Worm (Caenorhabditis elegans): ENCODE measurements around the gene col-105.
A peak's percentile ranks its signal among the peaks of the same experiment; 100 is the strongest.

The col-105 gene

DNA sequence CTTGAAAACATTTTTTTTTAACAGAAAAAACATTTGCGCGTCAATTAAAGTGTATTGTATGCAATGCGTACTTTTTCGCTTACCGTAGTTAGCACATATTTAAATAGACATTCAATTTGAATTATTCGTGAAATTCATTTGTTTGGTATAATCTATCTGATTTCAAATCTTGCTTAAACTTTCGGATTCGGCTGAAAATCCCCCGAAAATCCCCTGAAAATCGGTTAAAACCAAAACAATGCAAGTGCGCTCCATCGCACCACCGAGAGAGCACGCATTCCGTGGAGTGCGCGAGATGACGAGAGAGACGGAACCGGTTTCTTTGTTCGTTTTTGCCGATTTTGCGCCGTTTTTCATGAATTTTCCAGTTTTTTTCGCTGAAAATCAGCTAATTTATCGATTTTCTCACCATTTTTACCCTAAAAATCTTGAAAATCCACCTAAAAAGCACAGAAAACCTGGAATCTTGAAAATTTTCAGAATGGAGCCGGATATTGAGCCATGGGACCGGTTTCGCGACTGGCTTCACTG is 30.3 kb downstream of the col-105 start, which contains the start of gene F53H1.3:
Gene F53H1.3, plus strand, starts transcription at position 481 of the 531 bp plus-strand sequence.
- no peak for TF ChIP-seq vab-7 (GFP tag; IDR thresholded peaks at IDR 0.05)
- TF ChIP-seq ceh-20 (GFP tag; IDR thresholded peaks at IDR 0.05) = no peak
- TF ChIP-seq daf-12 (tag; optimal IDR thresholded peaks at IDR 0.05) = no peak
- TF ChIP-seq nhr-28 (tag; optimal IDR thresholded peaks at IDR 0.05) = no peak
- TF ChIP-seq nhr-11 (tag; optimal IDR thresholded peaks at IDR 0.05) = no peak
- no peak for TF ChIP-seq zip-2 (tag; optimal IDR thresholded peaks at IDR 0.05)
- peak; percentile 96 for TF ChIP-seq lin-38 (GFP tag; IDR thresholded peaks at IDR 0.05)
- TF ChIP-seq lsy-2 (tag; optimal IDR thresholded peaks at IDR 0.05) = peak in 1 of 2 experiments; percentile 76
- no peak for TF ChIP-seq egl-27 (tag; optimal IDR thresholded peaks at IDR 0.05)
- no peak for TF ChIP-seq daf-8 (GFP tag; IDR thresholded peaks at IDR 0.05)
- TF ChIP-seq Y48G9A.11 (GFP tag; IDR thresholded peaks at IDR 0.05) = 0 out of 2 replicates have a peak, but pooled peaks have one; percentile 46
- TF ChIP-seq daf-16 (GFP tag; optimal IDR thresholded peaks at IDR 0.05) = no peak
- TF ChIP-seq daf-16 (tag; optimal IDR thresholded peaks at IDR 0.05) = no peak
- TF ChIP-seq hlh-30 (tag; optimal IDR thresholded peaks at IDR 0.05; ENCODE audit: insufficient read depth) = peak; percentile 16
- TF ChIP-seq fos-1 (tag; optimal IDR thresholded peaks at IDR 0.05) = no peak
- no peak for TF ChIP-seq aly-2 (tag; optimal IDR thresholded peaks at IDR 0.05)
- no peak for TF ChIP-seq daf-19 (GFP tag; conservative IDR thresholded peaks at IDR 0.05)
- TF ChIP-seq dmd-9 (GFP tag; IDR thresholded peaks at IDR 0.05) = no peak
- no peak for TF ChIP-seq lir-3 (tag; optimal IDR thresholded peaks at IDR 0.05)
- no peak for TF ChIP-seq lin-39 (tag; optimal IDR thresholded peaks at IDR 0.05)
- TF ChIP-seq dpl-1 (GFP tag; optimal IDR thresholded peaks at IDR 0.05) = peak; percentile 40
- no peak for TF ChIP-seq unc-130 (GFP tag; optimal IDR thresholded peaks at IDR 0.05)
- TF ChIP-seq hlh-11 (tag; optimal IDR thresholded peaks at IDR 0.05) = no peak
- TF ChIP-seq zag-1 (tag; optimal IDR thresholded peaks at IDR 0.05) = no peak
- no peak for TF ChIP-seq Y75B8A.6 (GFP tag; IDR thresholded peaks at IDR 0.05)
- no peak for TF ChIP-seq sdz-12 (GFP tag; optimal IDR thresholded peaks at IDR 0.05)
- no peak for TF ChIP-seq F49E8.2 (tag; optimal IDR thresholded peaks at IDR 0.05; ENCODE audit: borderline replicate concordance)
- TF ChIP-seq lin-29 (GFP tag; IDR thresholded peaks at IDR 0.05) = no peak
- no peak for TF ChIP-seq mdt-29 (GFP tag; IDR thresholded peaks at IDR 0.05)
- TF ChIP-seq ztf-7 (tag; optimal IDR thresholded peaks at IDR 0.05) = no peak
- no peak for TF ChIP-seq jun-1 (tag; optimal IDR thresholded peaks at IDR 0.05)
- no peak for TF ChIP-seq D1046.2 (GFP tag; IDR thresholded peaks at IDR 0.05)
- TF ChIP-seq R02D3.7 (tag; optimal IDR thresholded peaks at IDR 0.05) = no peak
- TF ChIP-seq madf-5 (GFP tag; IDR thresholded peaks at IDR 0.05) = no peak

DNA sequence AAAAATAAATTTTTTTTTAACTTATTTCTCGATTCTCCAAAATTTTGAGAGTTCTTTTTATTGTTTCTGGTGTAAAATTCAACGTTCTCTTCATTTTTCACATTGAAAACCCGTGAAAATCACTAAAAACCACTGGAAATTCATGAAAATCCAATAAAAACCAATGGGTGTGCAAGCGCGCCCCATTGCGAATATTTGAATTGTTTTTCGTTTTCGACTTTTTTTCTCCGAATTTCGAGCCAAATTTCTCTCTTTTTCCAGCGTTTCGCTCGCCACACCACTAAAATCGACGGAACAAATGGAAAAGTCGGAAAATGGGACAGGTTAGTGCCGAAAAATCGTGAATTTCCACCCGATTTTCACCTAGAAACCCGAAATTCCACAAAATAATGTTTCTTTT is 48.7 kb downstream of the col-105 start:
- TF ChIP-seq nhr-77 (tag; optimal IDR thresholded peaks at IDR 0.05) (no peak), lin-38 (GFP tag; IDR thresholded peaks at IDR 0.05) (peak; percentile 88), pha-4 (GFP tag; IDR thresholded peaks at IDR 0.05) (no peak), pha-4 (tag; optimal IDR thresholded peaks at IDR 0.05) (no peak), nhr-48 (tag; optimal IDR thresholded peaks at IDR 0.05) (no peak)

ce11 chrIV:1309600-1310207 is 49.3 kb downstream of the col-105 start, which contains the start of the genes ddx-46 and F53H1.4:
Gene ddx-46, minus strand, starts transcription at chrIV:1309650.
Gene F53H1.4, plus strand, starts transcription at chrIV:1310166.
- TF ChIP-seq hlh-11 (tag; optimal IDR thresholded peaks at IDR 0.05) (peak; percentile 17), mxl-2 (GFP tag; conservative IDR thresholded peaks at IDR 0.05) (no peak), aha-1 (tag) (peak; percentile 96), Y48G9A.11 (GFP tag; IDR thresholded peaks at IDR 0.05) (peak; percentile 99), php-3 (GFP tag; IDR thresholded peaks at IDR 0.05) (no peak), skn-1 (tag; optimal IDR thresholded peaks at IDR 0.05) (no peak), ztf-11 (tag; optimal IDR thresholded peaks at IDR 0.05) (no peak), unc-130 (GFP tag; optimal IDR thresholded peaks at IDR 0.05) (no peak), nhr-102 (tag; optimal IDR thresholded peaks at IDR 0.05) (no peak), ZK337.2 (GFP tag; IDR thresholded peaks at IDR 0.05) (no peak), dpl-1 (GFP tag; optimal IDR thresholded peaks at IDR 0.05) (peak; percentile 87), nhr-11 (tag; optimal IDR thresholded peaks at IDR 0.05) (no peak), T20F7.1 (GFP tag; optimal IDR thresholded peaks at IDR 0.05) (peak; percentile 98), ztf-7 (tag; optimal IDR thresholded peaks at IDR 0.05) (no peak), snpc-1.2 (GFP tag; IDR thresholded peaks at IDR 0.05) (no peak), lin-38 (GFP tag; IDR thresholded peaks at IDR 0.05) (peak; percentile 76), duxl-1 (tag; optimal IDR thresholded peaks at IDR 0.05; ENCODE audit: poor library complexity) (no peak), ZK546.5 (tag; optimal IDR thresholded peaks at IDR 0.05) (no peak), F26F4.8 (GFP tag; conservative IDR thresholded peaks at IDR 0.05) (no peak)
